Worm (Caenorhabditis elegans): Measurements from ENCODE around the gene cks-1.

Gene cks-1

DNA sequence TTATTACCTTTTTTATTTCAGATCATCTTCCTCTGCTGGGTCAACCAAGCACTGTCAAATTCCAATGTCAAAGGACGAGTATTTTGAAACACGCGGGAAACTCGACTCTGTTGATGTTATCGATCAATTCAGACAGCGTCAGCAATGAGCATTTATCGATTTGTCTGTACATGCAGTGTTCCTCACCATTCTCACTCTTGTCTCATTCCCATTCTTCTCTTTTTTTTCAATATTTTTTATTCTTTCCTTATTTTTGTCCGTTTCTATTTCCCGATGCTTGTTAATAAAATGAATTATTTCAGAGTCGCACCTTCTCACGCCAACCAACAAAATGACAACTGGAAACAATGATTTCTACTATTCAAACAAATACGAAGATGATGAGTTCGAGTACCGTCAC lies at the start of gene cks-1:
Gene cks-1 (plus strand): TSS at position 301 of the 400 bp plus-strand sequence.
- no peak for TF ChIP-seq lsy-12 (tag; optimal IDR thresholded peaks at IDR 0.05)
- TF ChIP-seq ceh-82 (tag; optimal IDR thresholded peaks at IDR 0.05), result no peak
- no peak for TF ChIP-seq daf-12 (tag; optimal IDR thresholded peaks at IDR 0.05)
- TF ChIP-seq nhr-77 (tag; optimal IDR thresholded peaks at IDR 0.05), result no peak
- TF ChIP-seq ceh-28 (tag; optimal IDR thresholded peaks at IDR 0.05), result no peak
- TF ChIP-seq lin-39 (tag; optimal IDR thresholded peaks at IDR 0.05), result no peak
- no peak for TF ChIP-seq ztf-4 (tag; optimal IDR thresholded peaks at IDR 0.05)
- no peak for TF ChIP-seq R02D3.7 (tag; optimal IDR thresholded peaks at IDR 0.05)
- TF ChIP-seq fkh-2 (tag; optimal IDR thresholded peaks at IDR 0.05), result no peak
- TF ChIP-seq sea-2 (GFP tag; optimal IDR thresholded peaks at IDR 0.05), result no peak
- TF ChIP-seq eor-1 (tag; optimal IDR thresholded peaks at IDR 0.05), result no peak
- TF ChIP-seq aly-2 (tag; optimal IDR thresholded peaks at IDR 0.05), result no peak
- TF ChIP-seq lin-15B (tag; optimal IDR thresholded peaks at IDR 0.05), result no peak
- TF ChIP-seq mdl-1 (tag; optimal IDR thresholded peaks at IDR 0.05), result no peak

DNA sequence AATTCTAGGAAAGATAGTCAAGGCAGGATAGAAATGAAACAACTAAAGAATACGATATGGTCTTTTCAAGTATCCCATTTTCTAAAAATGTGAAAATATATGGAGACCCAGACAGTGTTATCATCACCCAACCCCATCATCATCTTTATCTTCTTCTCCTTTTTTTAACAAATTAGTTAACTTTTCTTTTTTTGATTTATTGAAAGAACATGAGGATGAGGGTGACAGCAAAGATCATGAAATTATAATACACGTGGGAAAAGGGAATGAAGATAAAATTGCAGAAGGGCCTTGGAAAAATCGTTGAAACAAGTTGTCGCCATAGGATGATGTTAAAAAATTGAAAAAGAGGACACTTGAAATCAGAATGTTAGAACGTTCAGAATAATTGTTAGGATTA lies 49.5 kb upstream of the cks-1 start:
- TF ChIP-seq ztf-11 (tag; optimal IDR thresholded peaks at IDR 0.05) (no peak), nhr-77 (tag; optimal IDR thresholded peaks at IDR 0.05) (no peak), pha-4 (tag; optimal IDR thresholded peaks at IDR 0.05) (no peak), unc-62 (GFP tag; optimal IDR thresholded peaks at IDR 0.05) (no peak), fkh-2 (tag; optimal IDR thresholded peaks at IDR 0.05) (no peak), zag-1 (tag; optimal IDR thresholded peaks at IDR 0.05) (no peak), elt-1 (tag; optimal IDR thresholded peaks at IDR 0.05) (no peak), sea-2 (GFP tag; optimal IDR thresholded peaks at IDR 0.05) (no peak), ZK546.5 (tag; optimal IDR thresholded peaks at IDR 0.05) (no peak), ztf-4 (tag; optimal IDR thresholded peaks at IDR 0.05) (no peak), elt-2 (tag; optimal IDR thresholded peaks at IDR 0.05) (no peak), snpc-4 (tag; optimal IDR thresholded peaks at IDR 0.05) (no peak), eor-1 (tag; optimal IDR thresholded peaks at IDR 0.05) (no peak)

DNA sequence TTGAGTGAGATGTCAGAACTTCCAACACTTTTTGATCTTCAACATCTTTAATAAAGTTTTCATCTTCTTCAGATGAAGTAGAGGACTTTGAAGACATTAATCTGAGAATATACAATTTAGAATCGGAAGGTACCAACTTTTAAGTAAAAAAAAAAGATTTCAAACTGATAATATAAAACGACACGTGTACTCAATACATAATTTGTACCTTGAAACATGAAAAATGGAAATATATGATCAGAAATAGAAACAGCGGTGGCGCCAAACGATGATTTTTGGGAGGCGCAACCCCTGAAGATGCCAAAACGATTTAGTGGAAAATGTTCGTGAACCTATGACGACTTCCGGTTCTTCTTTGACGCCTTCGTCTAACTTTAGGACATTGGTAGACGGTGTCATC lies 41.2 kb upstream of the cks-1 start, which contains the start of gene oat-1:
Gene oat-1 (minus strand): TSS at position 101 of the 400 bp plus-strand sequence.
- TF ChIP-seq ceh-9 (tag; optimal IDR thresholded peaks at IDR 0.05) (no peak), R02D3.7 (tag; optimal IDR thresholded peaks at IDR 0.05) (no peak), sea-2 (GFP tag; optimal IDR thresholded peaks at IDR 0.05) (no peak), lsy-12 (tag; optimal IDR thresholded peaks at IDR 0.05) (no peak), elt-3 (tag; optimal IDR thresholded peaks at IDR 0.05) (no peak)

DNA sequence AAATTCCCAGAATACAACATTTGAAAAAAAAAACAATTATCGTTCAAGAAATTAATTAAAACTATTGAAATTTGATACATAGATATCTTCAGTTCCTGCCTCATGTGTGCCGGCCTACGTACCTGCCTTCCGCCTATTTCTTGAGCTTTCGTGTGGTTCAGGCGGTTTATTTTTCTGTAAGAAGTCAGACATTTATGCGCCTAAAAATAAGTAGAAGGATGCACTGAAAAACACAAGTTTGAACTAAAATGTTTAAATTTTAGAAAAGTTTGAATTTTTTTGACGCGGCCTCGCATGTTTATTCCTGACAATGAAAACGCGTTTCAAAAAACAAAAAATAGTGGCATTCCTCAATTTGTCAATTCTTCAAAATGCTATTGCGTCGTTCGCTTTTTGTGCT lies 40.0 kb upstream of the cks-1 start, which contains the start of gene C28C12.11:
Gene C28C12.11 (plus strand): TSS at position 301 of the 400 bp plus-strand sequence.
- no peak for TF ChIP-seq jun-1 (tag; optimal IDR thresholded peaks at IDR 0.05)
- no peak for TF ChIP-seq nhr-11 (tag; optimal IDR thresholded peaks at IDR 0.05)
- no peak for TF ChIP-seq hmg-11 (tag; optimal IDR thresholded peaks at IDR 0.05)
- TF ChIP-seq mml-1 (tag; optimal IDR thresholded peaks at IDR 0.05), result no peak
- no peak for TF ChIP-seq ama-1 (optimal IDR thresholded peaks at IDR 0.05)
- no peak for TF ChIP-seq nhr-28 (tag; optimal IDR thresholded peaks at IDR 0.05)
- TF ChIP-seq fkh-10 (GFP tag; optimal IDR thresholded peaks at IDR 0.05), result no peak
- no peak for TF ChIP-seq mdl-1 (tag; optimal IDR thresholded peaks at IDR 0.05)
- no peak for TF ChIP-seq aly-2 (tag; optimal IDR thresholded peaks at IDR 0.05)
- no peak for TF ChIP-seq egl-5 (tag; optimal IDR thresholded peaks at IDR 0.05)
- no peak for TF ChIP-seq R02D3.7 (tag; optimal IDR thresholded peaks at IDR 0.05)
- TF ChIP-seq skn-1 (tag; optimal IDR thresholded peaks at IDR 0.05), result no peak
- TF ChIP-seq nhr-237 (tag; optimal IDR thresholded peaks at IDR 0.05), result no peak
- no peak for TF ChIP-seq ceh-28 (tag; optimal IDR thresholded peaks at IDR 0.05)
- TF ChIP-seq lin-39 (tag; optimal IDR thresholded peaks at IDR 0.05), result no peak
- TF ChIP-seq lsy-12 (tag; optimal IDR thresholded peaks at IDR 0.05), result no peak
- no peak for TF ChIP-seq zag-1 (tag; optimal IDR thresholded peaks at IDR 0.05)

DNA sequence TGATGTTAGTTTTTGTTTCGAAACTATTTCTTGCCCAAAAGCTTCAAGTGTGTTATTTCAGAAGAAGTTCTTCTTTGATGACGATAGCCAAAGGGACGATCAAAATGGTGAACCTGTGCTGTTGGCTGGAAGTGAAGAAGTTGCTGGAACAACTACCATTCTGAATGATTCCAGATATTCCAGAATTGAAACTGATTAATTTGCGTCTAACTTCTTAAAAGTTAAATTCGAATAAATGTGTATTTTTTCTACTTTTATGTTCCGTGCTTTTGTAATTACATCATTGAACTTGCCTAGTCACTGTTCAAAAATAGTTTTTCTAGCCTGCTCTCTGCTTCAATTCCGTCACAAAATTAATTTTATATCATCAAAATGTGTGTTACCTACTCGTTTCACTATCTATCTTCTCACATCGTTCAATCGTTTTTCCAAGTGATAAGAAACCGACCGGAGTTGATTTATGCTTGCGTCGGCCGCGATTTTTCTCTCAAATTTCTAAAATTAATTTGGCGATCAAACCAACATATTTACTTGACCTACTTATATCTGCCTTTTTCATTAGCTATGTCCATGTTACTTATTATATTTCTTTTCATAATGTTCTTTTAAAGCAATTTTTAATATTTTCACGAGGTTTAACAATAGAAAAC lies 38.6 kb upstream of the cks-1 start:
- TF ChIP-seq ceh-16 (tag; optimal IDR thresholded peaks at IDR 0.05), result no peak
- TF ChIP-seq elt-2 (tag; optimal IDR thresholded peaks at IDR 0.05), result peak; percentile 82
- peak; percentile 63 for TF ChIP-seq pqm-1 (tag; optimal IDR thresholded peaks at IDR 0.05)
- no peak for TF ChIP-seq nhr-77 (tag; optimal IDR thresholded peaks at IDR 0.05)
- peak; percentile 22 for TF ChIP-seq snpc-4 (tag; optimal IDR thresholded peaks at IDR 0.05)

All from whole organism, L3 larva.